Fruit fly (Drosophila melanogaster) whole organism, embryonic: ENCODE data around the gene sisA.

Source experiments
- Atf6 ChIP-seq: fragments of 200-800 bp; sonication (Bioruptor generic); IDR thresholded peaks from 2 replicates; pipeline ENCODE4 v1.3.6; 2022; ENCODE audit warnings: missing biosample characterization, missing genetic modification characterization
- C15 ChIP-seq: fragments of 200-800 bp; sonication (Bioruptor generic); IDR thresholded peaks from 3 replicates; pipeline ENCODE4 v1.3.6; 2022; ENCODE audit warnings: missing biosample characterization, missing genetic modification characterization
- CG10366 ChIP-seq: fragments of 200-800 bp; sonication (Bioruptor generic); IDR thresholded peaks from 2 replicates; pipeline ENCODE4 v1.3.6; 2022; ENCODE audit warnings: missing biosample characterization, missing genetic modification characterization
- CG10543 ChIP-seq: fragments of 200-800 bp; sonication (Bioruptor generic); optimal IDR thresholded peaks from 3 replicates; lab custom pipeline; 2017; ENCODE audit warnings: missing biosample characterization, mild to moderate bottlenecking, missing genetic modification characterization, moderate library complexity
- CG10654 ChIP-seq: fragments of 200-800 bp; sonication (Bioruptor generic); optimal IDR thresholded peaks from 2 replicates; lab custom pipeline; 2016; ENCODE audit warnings: missing biosample characterization, missing genetic modification characterization
- CG10959 ChIP-seq: fragments of 200-800 bp; sonication (Bioruptor generic); IDR thresholded peaks from 2 replicates; pipeline ENCODE4 v1.3.6; 2022; ENCODE audit warnings: missing biosample characterization, missing genetic modification characterization
- CG11093 ChIP-seq: fragments of 200-800 bp; sonication (Bioruptor generic); IDR thresholded peaks from 3 replicates; pipeline ENCODE4 v1.3.6; 2022; ENCODE audit warnings: missing biosample characterization, missing genetic modification characterization
- CG14050 ChIP-seq: fragments of 200-800 bp; sonication (Bioruptor generic); IDR thresholded peaks from 3 replicates; pipeline ENCODE4 v1.3.6; 2022; ENCODE audit warnings: missing biosample characterization, missing genetic modification characterization
- CG16815 ChIP-seq: fragments of 200-800 bp; sonication (Bioruptor generic); optimal IDR thresholded peaks from 3 replicates; lab custom pipeline; 2017; ENCODE audit warnings: missing biosample characterization, mild to moderate bottlenecking, missing genetic modification characterization
- CG17829 ChIP-seq: fragments of 200-800 bp; optimal IDR thresholded peaks from 2 replicates; lab custom pipeline; 2019; ENCODE audit warnings: missing biosample characterization, mild to moderate bottlenecking, missing genetic modification characterization, moderate library complexity
- CG18476 ChIP-seq: fragments of 200-800 bp; sonication (Bioruptor generic); optimal IDR thresholded peaks from 2 replicates; lab custom pipeline; 2016; ENCODE audit warnings: missing biosample characterization, mild to moderate bottlenecking, missing genetic modification characterization
- CG2116 ChIP-seq: fragments of 200-800 bp; sonication (Bioruptor generic); optimal IDR thresholded peaks from 3 replicates; lab custom pipeline; 2018; ENCODE audit warnings: missing biosample characterization, mild to moderate bottlenecking, missing genetic modification characterization
- CG2129 ChIP-seq: fragments of 200-800 bp; sonication (Bioruptor generic); IDR thresholded peaks from 2 replicates; pipeline ENCODE4 v1.3.6; 2022; ENCODE audit warnings: missing biosample characterization, missing genetic modification characterization; ENCODE audit not compliant: partially characterized antibody
- CG2202 ChIP-seq: fragments of 200-800 bp; sonication (Bioruptor generic); optimal IDR thresholded peaks from 2 replicates; lab custom pipeline; 2018; ENCODE audit warnings: missing biosample characterization, mild to moderate bottlenecking, missing genetic modification characterization
- CG31388 ChIP-seq: fragments of 200-800 bp; sonication (Bioruptor generic); optimal IDR thresholded peaks from 2 replicates; lab custom pipeline; 2016; ENCODE audit warnings: missing biosample characterization, missing genetic modification characterization
- CG32772 ChIP-seq: fragments of 200-800 bp; sonication (Bioruptor generic); IDR thresholded peaks from 2 replicates; pipeline ENCODE4 v1.3.6; 2022; ENCODE audit warnings: missing biosample characterization, missing genetic modification characterization
- CG3995 ChIP-seq: fragments of 200-800 bp; sonication (Bioruptor generic); optimal IDR thresholded peaks from 3 replicates; lab custom pipeline; 2016; ENCODE audit warnings: missing biosample characterization, missing genetic modification characterization
- CG4282 ChIP-seq: fragments of 200-800 bp; sonication (Bioruptor generic); optimal IDR thresholded peaks from 2 replicates; lab custom pipeline; 2016; ENCODE audit warnings: missing biosample characterization, missing genetic modification characterization
- CG4854 ChIP-seq: fragments of 200-800 bp; sonication (Bioruptor generic); optimal IDR thresholded peaks from 2 replicates; lab custom pipeline; 2016; ENCODE audit warnings: missing biosample characterization, missing genetic modification characterization, inconsistent platforms
- CG5180 ChIP-seq: fragments of 200-800 bp; sonication (Bioruptor generic); optimal IDR thresholded peaks from 3 replicates; lab custom pipeline; 2017; ENCODE audit warnings: missing biosample characterization, missing genetic modification characterization, mild to moderate bottlenecking, moderate library complexity, missing genetic modification reagents
- CG5245 ChIP-seq: fragments of 200-800 bp; sonication (Bioruptor generic); optimal IDR thresholded peaks from 3 replicates; lab custom pipeline; 2016; ENCODE audit warnings: missing biosample characterization, missing genetic modification characterization
- CG8765 ChIP-seq: fragments of 200-800 bp; sonication (Bioruptor generic); IDR thresholded peaks from 2 replicates; pipeline ENCODE4 v1.3.6; 2022; ENCODE audit warnings: missing biosample characterization, missing genetic modification characterization
- Deaf1 ChIP-seq: fragments of 200-800 bp; optimal IDR thresholded peaks from 3 replicates; lab custom pipeline; 2019; ENCODE audit warnings: missing biosample characterization, mild to moderate bottlenecking, missing genetic modification characterization, moderate library complexity
- Dll ChIP-seq: fragments of 200-800 bp; sonication (Bioruptor generic); IDR thresholded peaks from 4 replicates; pipeline ENCODE4 v1.3.6; 2022; ENCODE audit warnings: missing biosample characterization, missing genetic modification characterization; ENCODE audit not compliant: partially characterized antibody
- Dref ChIP-seq: fragments of 200-800 bp; sonication (Bioruptor generic); IDR thresholded peaks from 2 replicates; pipeline ENCODE4 v1.3.6; 2022; ENCODE audit warnings: missing biosample characterization, missing genetic modification characterization
- Ets65A ChIP-seq: fragments of 200-800 bp; sonication (Bioruptor generic); peaks from one replicate; lab custom pipeline; 2016; ENCODE audit warnings: missing biosample characterization, missing genetic modification characterization
- Hand ChIP-seq: fragments of 200-800 bp; sonication (Bioruptor generic); optimal IDR thresholded peaks from 2 replicates; lab custom pipeline; 2017; ENCODE audit warnings: mild to moderate bottlenecking, missing biosample characterization, missing genetic modification reagents, missing genetic modification characterization
- Hr51 ChIP-seq, 2 experiments: fragments of 200-800 bp; sonication (Bioruptor generic); optimal IDR thresholded peaks; 2 replicates in 1 of 2; 3 replicates in 1 of 2; lab custom pipeline; 2016 to 2018; ENCODE audit warnings: missing biosample characterization in 2 of 2, missing genetic modification characterization in 2 of 2, mild to moderate bottlenecking in 1 of 2, moderate library complexity in 1 of 2
- Hr78 ChIP-seq, 2 experiments: fragments of 200-800 bp in 1 of 2; fragments of >200 bp in 1 of 2; sonication (Bioruptor generic) in 1 of 2; optimal IDR thresholded peaks; 2 replicates each; lab custom pipeline; 2017 to 2019; ENCODE audit warnings: missing biosample characterization in 2 of 2, missing genetic modification characterization in 2 of 2, mild to moderate bottlenecking in 1 of 2, moderate library complexity in 1 of 2
- Kr ChIP-seq: fragments of 200-800 bp; sonication (Bioruptor generic); optimal IDR thresholded peaks from 2 replicates; lab custom pipeline; 2017; ENCODE audit warnings: missing biosample characterization, mild to moderate bottlenecking, missing genetic modification characterization
- Lpt ChIP-seq: fragments of >200 bp; optimal IDR thresholded peaks from 2 replicates; lab custom pipeline; 2018; ENCODE audit warnings: missing biosample characterization, missing genetic modification characterization
- Max ChIP-seq: fragments of 200-800 bp; sonication (Bioruptor generic); optimal IDR thresholded peaks from 2 replicates; lab custom pipeline; 2016; ENCODE audit warnings: missing biosample characterization, mild to moderate bottlenecking, missing genetic modification characterization
- Med ChIP-seq: fragments of 200-800 bp; sonication (Bioruptor generic); peaks from one replicate; lab custom pipeline; 2016; ENCODE audit warnings: missing biosample characterization, missing genetic modification characterization, mild to moderate bottlenecking, inconsistent platforms, moderate library complexity
- Meics ChIP-seq: fragments of 200-800 bp; sonication (Bioruptor generic); optimal IDR thresholded peaks from 2 replicates; lab custom pipeline; 2017; ENCODE audit warnings: missing biosample characterization, mild to moderate bottlenecking, missing genetic modification characterization
- Nf-YA ChIP-seq: fragments of 200-800 bp; sonication (Bioruptor generic); IDR thresholded peaks from 2 replicates; pipeline ENCODE4 v1.3.6; 2022; ENCODE audit warnings: missing biosample characterization, missing genetic modification characterization
- Pdp1 ChIP-seq, 2 experiments: fragments of 200-800 bp; sonication (Bioruptor generic); optimal IDR thresholded peaks; 3 replicates each; lab custom pipeline; 2016; ENCODE audit warnings: missing biosample characterization in 2 of 2, missing genetic modification characterization in 2 of 2, mild to moderate bottlenecking in 1 of 2, moderate library complexity in 1 of 2
- Sin3A ChIP-seq: fragments of >200 bp; optimal IDR thresholded peaks from 2 replicates; lab custom pipeline; 2018
- corto ChIP-seq: fragments of 200-800 bp; sonication (Bioruptor generic); optimal IDR thresholded peaks from 2 replicates; lab custom pipeline; 2016; ENCODE audit warnings: missing biosample characterization, mild to moderate bottlenecking, missing genetic modification characterization, moderate library complexity
- crp ChIP-seq, 2 experiments: fragments of 200-800 bp; sonication (Bioruptor generic); optimal IDR thresholded peaks; 2 replicates in 1 of 2; 3 replicates in 1 of 2; lab custom pipeline; 2017; ENCODE audit warnings: missing biosample characterization in 2 of 2, missing genetic modification characterization in 2 of 2, mild to moderate bottlenecking in 1 of 2, moderate library complexity in 1 of 2
- en ChIP-seq: fragments of 200-800 bp; sonication (Bioruptor generic); optimal IDR thresholded peaks from 2 replicates; lab custom pipeline; 2016; ENCODE audit warnings: missing biosample characterization, missing genetic modification characterization
- gt ChIP-seq: fragments of 200-800 bp; sonication (Bioruptor generic); IDR thresholded peaks from 2 replicates; pipeline ENCODE4 v1.3.6; 2022; ENCODE audit warnings: missing biosample characterization, missing genetic modification characterization
- hbn ChIP-seq: fragments of 200-800 bp; sonication (Bioruptor generic); IDR thresholded peaks from 2 replicates; pipeline ENCODE4 v1.3.6; 2022; ENCODE audit warnings: missing biosample characterization, missing genetic modification characterization; ENCODE audit not compliant: partially characterized antibody
- klu ChIP-seq: fragments of 200-800 bp; sonication (Bioruptor generic); IDR thresholded peaks from 2 replicates; pipeline ENCODE4 v1.3.6; 2022; ENCODE audit warnings: missing biosample characterization, missing genetic modification characterization
- nmo ChIP-seq: fragments of 200-800 bp; sonication (Bioruptor generic); optimal IDR thresholded peaks from 2 replicates; lab custom pipeline; 2018; ENCODE audit warnings: missing biosample characterization, mild to moderate bottlenecking, missing genetic modification characterization, moderate library complexity
- nom ChIP-seq: fragments of 200-800 bp; sonication (Bioruptor generic); optimal IDR thresholded peaks from 2 replicates; lab custom pipeline; 2017; ENCODE audit warnings: missing biosample characterization, missing genetic modification characterization, mild to moderate bottlenecking, moderate library complexity, missing genetic modification reagents
- sc ChIP-seq, 3 experiments: fragments of >200 bp in 2 of 3; fragments of 200-800 bp in 1 of 3; sonication (Bioruptor generic) in 1 of 3; optimal IDR thresholded peaks; 2 replicates in 2 of 3; 3 replicates in 1 of 3; lab custom pipeline; 2017; ENCODE audit warnings: mild to moderate bottlenecking in 1 of 3, missing biosample characterization in 1 of 3, missing genetic modification characterization in 1 of 3, missing genetic modification reagents in 1 of 3
- usp ChIP-seq: fragments of >200 bp; optimal IDR thresholded peaks from 2 replicates; lab custom pipeline; 2017; ENCODE audit warnings: missing biosample characterization, missing genetic modification characterization
- vfl ChIP-seq: fragments of 200-800 bp; sonication (Bioruptor generic); optimal IDR thresholded peaks from 2 replicates; lab custom pipeline; 2016; ENCODE audit warnings: missing biosample characterization, missing genetic modification characterization
- wdn ChIP-seq: fragments of 200-800 bp; sonication (Bioruptor generic); IDR thresholded peaks from 2 replicates; pipeline ENCODE4 v1.3.6; 2022; ENCODE audit warnings: missing biosample characterization, missing genetic modification characterization

The sisA gene

dm6 chrX:11367783-11368509 is 45.8 kb upstream of the sisA start, which contains the start of the genes hop and Tim8 (continued):
- TF ChIP-seq nmo (GFP tag; lab: Kevin White, UChicago) = peak; percentile 24
- peak; percentile 67 for TF ChIP-seq Med (GFP tag; lab: Kevin White, UChicago)
- no peak for TF ChIP-seq Nf-YA (GFP tag; lab: Robert Waterston, UW)
- TF ChIP-seq CG32772 (GFP tag; lab: Robert Waterston, UW) = no peak
- TF ChIP-seq Hr78 (GFP tag; optimal IDR thresholded peaks at IDR 0.05; lab: Kevin White, UChicago) = no peak
- TF ChIP-seq CG14050 (GFP tag; lab: Robert Waterston, UW) = no peak
- TF ChIP-seq CG18476 (GFP tag; lab: Kevin White, UChicago) = no peak
- TF ChIP-seq CG16815 (GFP tag; lab: Kevin White, UChicago) = no peak
- TF ChIP-seq wdn (GFP tag; lab: Robert Waterston, UW) = no peak
- TF ChIP-seq CG10959 (GFP tag; lab: Robert Waterston, UW) = no peak
- no peak for TF ChIP-seq sc (optimal IDR thresholded peaks at IDR 0.05; lab: Kevin White, UChicago)
- TF ChIP-seq sc (GFP tag; optimal IDR thresholded peaks at IDR 0.05; lab: Kevin White, UChicago) = no peak
- peak in 1 of 2 experiments; percentile 92 for TF ChIP-seq Pdp1 (GFP tag; optimal IDR thresholded peaks at IDR 0.05; lab: Kevin White, UChicago)
- TF ChIP-seq gt (GFP tag; lab: Robert Waterston, UW) = no peak
- TF ChIP-seq CG4854 = peak; percentile 89
- TF ChIP-seq CG2116 (GFP tag; lab: Kevin White, UChicago) = peak; percentile 74
- no peak for TF ChIP-seq Atf6
- no peak for TF ChIP-seq Hr51 (GFP tag; optimal IDR thresholded peaks at IDR 0.05; lab: Kevin White, UChicago)
- no peak for TF ChIP-seq Deaf1 (tag; lab: Kevin White, UChicago)
- TF ChIP-seq C15 = no peak
- no peak for TF ChIP-seq CG2202 (tag; lab: Kevin White, UChicago)
- TF ChIP-seq Dll (GFP tag; lab: Robert Waterston, UW) = peak; percentile 87
- TF ChIP-seq CG5180 (GFP tag; lab: Kevin White, UChicago) = no peak
- TF ChIP-seq usp (GFP tag; lab: Kevin White, UChicago) = no peak
- peak; percentile 73 for TF ChIP-seq hbn (GFP tag; lab: Robert Waterston, UW)
- TF ChIP-seq CG8765 = no peak
- TF ChIP-seq corto (GFP tag; lab: Kevin White, UChicago) = no peak
- peak; percentile 59 for TF ChIP-seq Ets65A (GFP tag; lab: Kevin White, UChicago)
- no peak for TF ChIP-seq CG31388 (GFP tag; lab: Kevin White, UChicago)
- peak; percentile 65 for TF ChIP-seq CG2129 (GFP tag; lab: Robert Waterston, UW)
- TF ChIP-seq CG11093 (GFP tag; lab: Robert Waterston, UW) = no peak
- no peak for TF ChIP-seq nom (GFP tag; lab: Kevin White, UChicago)
- no peak for TF ChIP-seq en
- TF ChIP-seq CG10543 (GFP tag; lab: Kevin White, UChicago) = no peak
- TF ChIP-seq Hand (GFP tag; lab: Kevin White, UChicago) = no peak
- TF ChIP-seq CG10654 (GFP tag; lab: Kevin White, UChicago) = no peak
- TF ChIP-seq vfl = no peak
- no peak for TF ChIP-seq Meics (GFP tag; lab: Kevin White, UChicago)
- TF ChIP-seq CG10366 (GFP tag; lab: Robert Waterston, UW) = no peak
- TF ChIP-seq Kr (GFP tag; lab: Kevin White, UChicago) = no peak
- TF ChIP-seq Dref (GFP tag; lab: Robert Waterston, UW) = peak; percentile 94
- TF ChIP-seq Sin3A (lab: Kevin White, UChicago) = peak; percentile 79
- no peak for TF ChIP-seq CG4282 (GFP tag; lab: Kevin White, UChicago)
- no peak for TF ChIP-seq klu (GFP tag; lab: Robert Waterston, UW)
- TF ChIP-seq crp (GFP tag; optimal IDR thresholded peaks at IDR 0.05; lab: Kevin White, UChicago) = peak in 1 of 2 experiments; percentile 74
- TF ChIP-seq Max = no peak
- no peak for TF ChIP-seq CG17829
- peak; percentile 73 for TF ChIP-seq CG3995
- no peak for TF ChIP-seq Lpt (GFP tag; lab: Kevin White, UChicago)
- no peak for TF ChIP-seq CG5245
